Worm (Caenorhabditis elegans): ENCODE measurements around the gene mrpl-50.

DNA sequence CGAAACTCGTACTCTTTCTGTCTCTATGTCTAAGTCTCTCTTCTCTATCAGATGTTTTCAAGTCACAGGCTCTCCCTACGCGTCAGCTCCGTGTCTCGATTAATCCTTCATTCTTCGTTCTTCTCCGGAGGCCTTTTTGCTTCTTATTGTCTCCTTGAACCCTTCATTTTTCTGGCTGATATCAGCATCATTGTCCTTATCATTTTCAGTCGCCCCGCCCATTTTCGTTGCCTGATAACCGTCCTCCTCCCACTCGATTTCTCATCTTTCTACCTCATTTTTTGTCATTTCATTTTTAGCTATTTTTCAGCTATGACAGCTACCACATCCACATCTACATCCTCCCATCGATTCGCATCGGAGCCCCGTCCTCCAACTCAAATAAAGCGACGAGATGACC lies 7.5 kb upstream of the mrpl-50 start, which contains the start of gene B0457.6:
- TF ChIP-seq nhr-12 (tag; optimal IDR thresholded peaks at IDR 0.05) (no peak), unc-62 (GFP tag; optimal IDR thresholded peaks at IDR 0.05) (no peak), ceh-43 (GFP tag; optimal IDR thresholded peaks at IDR 0.05) (no peak), ces-1 (GFP tag; optimal IDR thresholded peaks at IDR 0.05) (no peak), zip-8 (tag; optimal IDR thresholded peaks at IDR 0.05) (no peak), pha-4 (tag; optimal IDR thresholded peaks at IDR 0.05) (no peak), elt-1 (tag; optimal IDR thresholded peaks at IDR 0.05; ENCODE audit: borderline replicate concordance, insufficient read depth) (no peak), snpc-4 (tag; optimal IDR thresholded peaks at IDR 0.05) (no peak), ham-2 (GFP tag; optimal IDR thresholded peaks at IDR 0.05) (no peak), elt-3 (tag; optimal IDR thresholded peaks at IDR 0.05) (no peak)
